Worm (Caenorhabditis elegans) whole organism, midembryonic: ENCODE data around the gene F20A1.6.

ENCODE experiments used
- T22C8.4 ChIP-seq: fragments of 200-800 bp; sonication (Bioruptor generic); IDR thresholded peaks from 2 replicates; pipeline ENCODE4 v1.3.6; 2022; ENCODE audit warnings: missing genetic modification characterization, missing compliant biosample characterization
- cog-1 ChIP-seq: sonication (generic microtip); optimal IDR thresholded peaks from 2 replicates; lab custom pipeline; 2016; ENCODE audit warnings: missing genetic modification characterization, missing compliant biosample characterization
- flt-1 ChIP-seq: fragments of 200-800 bp; sonication (Bioruptor generic); IDR thresholded peaks from 2 replicates; pipeline ENCODE4 v1.3.6; 2022; ENCODE audit warnings: missing genetic modification characterization, missing compliant biosample characterization
- klf-2 ChIP-seq: fragments of 200-800 bp; sonication (Bioruptor generic); conservative IDR thresholded peaks from 2 replicates; pipeline ENCODE4 v1.3.6; 2022; ENCODE audit warnings: missing genetic modification reagents, missing genetic modification characterization, missing compliant biosample characterization
- med-1 ChIP-seq: sonication (generic microtip); optimal IDR thresholded peaks from 2 replicates; lab custom pipeline; 2017; ENCODE audit warnings: missing genetic modification characterization, mild to moderate bottlenecking, missing compliant biosample characterization, antibody characterized with exemption, missing genetic modification reagents; ENCODE audit not compliant: insufficient read depth
- ref-1 ChIP-seq: fragments of 200-800 bp; sonication (Bioruptor generic); conservative IDR thresholded peaks from 2 replicates; pipeline ENCODE4 v1.3.6; 2022; ENCODE audit warnings: missing genetic modification reagents, missing genetic modification characterization, missing compliant biosample characterization
- tab-1 ChIP-seq: fragments of 200-800 bp; sonication (Bioruptor generic); IDR thresholded peaks from 2 replicates; pipeline ENCODE4 v1.3.6; 2022; ENCODE audit warnings: missing genetic modification characterization, missing compliant biosample characterization
- ztf-23 ChIP-seq: fragments of 200-800 bp; sonication (Bioruptor generic); IDR thresholded peaks from 2 replicates; pipeline ENCODE4 v1.3.6; 2022; ENCODE audit warnings: missing genetic modification reagents, missing genetic modification characterization, missing compliant biosample characterization
- ztf-29 ChIP-seq: fragments of 200-800 bp; sonication (Bioruptor generic); IDR thresholded peaks from 2 replicates; pipeline ENCODE4 v1.3.6; 2022; ENCODE audit warnings: missing genetic modification reagents, missing genetic modification characterization, missing compliant biosample characterization

The F20A1.6 gene

DNA sequence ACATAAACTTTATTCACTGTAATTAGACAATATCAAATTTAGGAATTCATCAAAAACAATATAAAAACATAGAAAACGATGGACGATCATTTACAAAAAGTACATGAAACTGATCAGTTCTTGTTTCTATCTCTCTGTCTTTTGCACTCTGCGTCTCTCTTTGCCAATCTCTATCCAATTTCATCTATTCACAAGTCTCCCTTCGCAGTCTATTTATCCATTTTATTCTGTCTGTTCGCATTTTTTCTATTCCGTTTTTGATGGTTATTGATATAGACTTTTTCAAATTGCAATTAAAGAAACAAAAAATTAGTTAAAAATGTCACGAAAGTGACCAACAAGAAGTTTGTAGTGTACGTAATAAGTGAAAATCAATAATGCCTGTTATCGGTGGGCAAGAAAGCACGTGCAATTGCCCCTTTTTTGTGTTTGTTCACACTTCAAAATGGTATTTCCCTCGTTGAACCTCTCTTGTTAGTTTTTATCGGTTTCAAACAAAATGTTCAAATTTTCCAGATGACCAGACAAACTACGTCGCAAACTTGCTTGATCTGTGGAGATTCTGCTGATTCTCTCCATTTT is 28.6 kb downstream of the F20A1.6 start, which contains the start of gene nhr-42:
nhr-42 (plus strand) TSS at position 517 of the 582 bp plus-strand sequence.
- no peak for TF ChIP-seq ref-1
- no peak for TF ChIP-seq ztf-23 (GFP tag; lab: Robert Waterston, UW)
- TF ChIP-seq cog-1: no peak
- TF ChIP-seq med-1 (GFP tag; lab: Kevin White, UChicago): no peak
- TF ChIP-seq flt-1: no peak
- no peak for TF ChIP-seq klf-2
- no peak for TF ChIP-seq tab-1 (GFP tag; lab: Robert Waterston, UW)
- no peak for TF ChIP-seq T22C8.4 (GFP tag; lab: Robert Waterston, UW)
- TF ChIP-seq ztf-29 (GFP tag; lab: Robert Waterston, UW): no peak

DNA sequence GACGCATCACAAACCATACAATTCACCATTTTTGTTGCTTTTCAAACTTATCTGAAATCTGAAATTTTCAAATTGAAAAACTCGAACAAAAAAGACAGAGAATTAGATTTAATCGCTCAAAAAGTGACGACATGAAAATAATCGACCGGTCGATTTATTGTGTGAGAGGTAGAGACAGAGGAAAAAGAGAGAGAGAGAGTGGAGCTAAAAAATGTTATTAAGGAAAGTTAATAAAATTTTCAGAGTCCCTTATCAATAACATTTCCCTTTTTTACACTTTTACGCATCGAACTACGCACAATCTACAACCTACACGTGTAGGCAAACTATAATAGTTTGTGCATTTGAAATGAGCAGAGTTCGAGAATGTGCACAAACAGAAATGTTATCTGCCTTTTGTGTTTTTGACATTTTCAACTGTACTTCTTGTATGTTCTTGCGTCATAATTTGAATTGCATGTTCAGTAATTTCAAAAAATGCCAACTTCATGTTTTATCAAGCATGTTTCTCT is 29.9 kb downstream of the F20A1.6 start, which contains the start of gene nhr-107:
nhr-107 (minus strand) TSS at position 51 of the 512 bp plus-strand sequence.
- no peak for TF ChIP-seq flt-1
- TF ChIP-seq klf-2: no peak
- no peak for TF ChIP-seq cog-1
- TF ChIP-seq ref-1: no peak
- no peak for TF ChIP-seq T22C8.4 (GFP tag; lab: Robert Waterston, UW)
- TF ChIP-seq ztf-23 (GFP tag; lab: Robert Waterston, UW): no peak

DNA sequence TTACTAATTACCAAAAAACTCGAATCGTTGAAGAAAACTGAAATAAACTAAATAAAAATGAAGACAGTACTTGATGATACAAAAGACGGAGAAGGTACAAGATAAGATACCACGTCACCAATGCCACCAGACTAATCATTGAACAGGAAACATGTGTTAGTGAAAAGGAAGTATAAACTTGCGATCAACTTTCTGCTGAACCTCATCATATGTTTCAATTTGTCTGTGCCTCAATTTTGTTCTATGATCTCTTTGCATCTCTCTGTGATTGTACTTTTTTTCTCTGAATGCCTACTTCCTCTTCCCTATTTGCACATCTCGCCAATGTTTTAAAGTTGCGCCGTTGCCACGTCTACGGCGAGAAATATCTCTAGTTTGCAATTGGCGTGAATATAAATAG is 33.0 kb downstream of the F20A1.6 start:
- no peak for TF ChIP-seq tab-1 (GFP tag; lab: Robert Waterston, UW)
- TF ChIP-seq ref-1: no peak
- TF ChIP-seq T22C8.4 (GFP tag; lab: Robert Waterston, UW): no peak
- TF ChIP-seq flt-1: no peak
- TF ChIP-seq ztf-29 (GFP tag; lab: Robert Waterston, UW): no peak

DNA sequence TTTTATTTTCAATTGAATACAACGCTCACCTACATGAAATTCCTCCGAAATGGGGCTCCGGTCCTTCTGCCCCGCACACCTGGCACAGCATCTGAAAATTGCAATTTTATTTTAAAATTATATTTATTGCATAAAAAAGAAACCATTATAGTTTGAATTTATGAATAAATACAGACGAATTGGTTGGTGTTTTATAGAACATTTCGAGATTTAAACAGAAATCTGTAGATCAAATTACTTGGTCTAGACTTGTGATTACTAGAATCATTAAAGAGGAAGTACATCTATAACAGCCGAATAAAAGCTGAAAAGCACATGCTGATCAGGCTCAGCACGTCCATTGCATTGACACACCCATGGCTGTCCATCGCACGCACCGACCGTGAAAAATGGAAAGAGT is 35.2 kb downstream of the F20A1.6 start, which contains the start of gene nhr-162:
nhr-162 (minus strand) TSS at position 101 of the 400 bp plus-strand sequence.
- TF ChIP-seq ref-1 (no peak), tab-1 (GFP tag; lab: Robert Waterston, UW) (no peak), klf-2 (no peak), flt-1 (no peak), ztf-23 (GFP tag; lab: Robert Waterston, UW) (no peak), ztf-29 (GFP tag; lab: Robert Waterston, UW) (no peak), T22C8.4 (GFP tag; lab: Robert Waterston, UW) (no peak), med-1 (GFP tag; lab: Kevin White, UChicago) (no peak), cog-1 (no peak)

DNA sequence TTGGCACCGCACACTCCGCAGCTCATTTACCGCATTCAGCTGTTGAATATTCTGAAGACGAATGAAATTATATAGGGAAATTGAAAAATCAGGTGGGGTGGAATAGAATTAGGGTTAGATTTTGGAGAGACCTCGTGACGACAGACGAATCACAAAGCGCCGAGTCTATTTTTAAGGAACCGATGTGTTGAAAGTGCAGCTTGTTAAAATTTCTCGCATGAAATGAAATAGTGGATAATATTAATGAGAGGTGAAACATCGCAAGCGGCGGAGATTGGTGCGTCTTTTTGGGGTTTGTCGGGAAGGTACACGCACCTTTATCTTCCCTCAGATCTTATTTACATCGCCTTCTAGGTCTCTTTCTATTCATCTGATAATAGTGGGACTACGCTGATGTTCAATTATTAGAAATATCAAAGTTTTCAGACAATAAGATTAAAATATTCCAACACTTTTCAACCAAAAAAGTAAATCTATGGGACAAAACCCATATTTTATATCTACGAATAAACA is 37.3 kb downstream of the F20A1.6 start, which contains the start of gene nhr-140:
nhr-140 (minus strand) TSS at position 51 of the 513 bp plus-strand sequence.
- TF ChIP-seq ztf-29 (GFP tag; lab: Robert Waterston, UW): no peak
- TF ChIP-seq cog-1: no peak
- no peak for TF ChIP-seq tab-1 (GFP tag; lab: Robert Waterston, UW)
- TF ChIP-seq ztf-23 (GFP tag; lab: Robert Waterston, UW): no peak
- TF ChIP-seq T22C8.4 (GFP tag; lab: Robert Waterston, UW): no peak
- no peak for TF ChIP-seq klf-2
- TF ChIP-seq ref-1: no peak
- no peak for TF ChIP-seq flt-1
- TF ChIP-seq med-1 (GFP tag; lab: Kevin White, UChicago): no peak

DNA sequence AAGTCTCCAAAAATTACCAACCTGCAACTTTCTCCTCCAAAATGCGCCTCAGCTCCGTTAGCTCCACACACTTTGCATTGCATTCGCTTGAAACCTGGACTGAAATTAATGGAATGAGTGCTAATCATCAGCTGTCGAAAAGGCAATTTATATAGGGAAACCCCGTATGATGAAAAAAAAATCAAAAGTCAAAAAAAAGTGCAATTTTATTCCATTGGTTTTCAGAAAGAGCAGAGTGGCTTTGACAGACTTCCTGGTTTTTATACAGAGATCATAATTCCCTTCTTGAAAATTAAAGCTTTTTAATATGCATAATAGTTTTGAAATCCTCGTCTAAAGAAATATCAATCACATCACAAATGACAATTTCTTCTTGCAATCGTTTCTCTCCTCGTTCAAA is 39.3 kb downstream of the F20A1.6 start, which contains the start of gene nhr-139:
nhr-139 (minus strand) TSS at position 101 of the 400 bp plus-strand sequence.
- TF ChIP-seq klf-2: no peak
- no peak for TF ChIP-seq med-1 (GFP tag; lab: Kevin White, UChicago)
- TF ChIP-seq T22C8.4 (GFP tag; lab: Robert Waterston, UW): no peak
- no peak for TF ChIP-seq tab-1 (GFP tag; lab: Robert Waterston, UW)
- no peak for TF ChIP-seq cog-1
- TF ChIP-seq flt-1: no peak
- no peak for TF ChIP-seq ztf-29 (GFP tag; lab: Robert Waterston, UW)
- no peak for TF ChIP-seq ztf-23 (GFP tag; lab: Robert Waterston, UW)

DNA sequence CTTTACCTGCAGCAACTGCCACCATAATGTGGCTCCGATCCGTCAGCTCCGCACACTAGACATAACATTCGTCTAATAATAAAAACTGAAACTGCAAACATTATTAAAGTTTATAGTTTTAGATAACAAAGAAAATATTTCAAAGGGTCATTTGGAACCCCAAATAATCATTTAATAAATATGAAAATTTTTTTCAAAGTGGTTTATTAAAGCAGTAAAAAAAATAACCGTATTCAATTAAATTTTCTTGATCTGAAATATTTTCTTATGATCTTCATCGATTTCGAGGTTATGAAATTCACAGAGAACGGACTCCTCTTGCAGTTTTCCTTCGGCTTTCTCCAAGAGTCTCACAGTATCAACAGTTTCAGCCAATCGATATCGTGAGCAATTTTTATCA is 41.0 kb downstream of the F20A1.6 start, which contains the start of gene nhr-163:
nhr-163 (minus strand) TSS at position 101 of the 400 bp plus-strand sequence.
- no peak for TF ChIP-seq flt-1
- no peak for TF ChIP-seq ztf-23 (GFP tag; lab: Robert Waterston, UW)
- TF ChIP-seq T22C8.4 (GFP tag; lab: Robert Waterston, UW): no peak
- TF ChIP-seq cog-1: no peak

DNA sequence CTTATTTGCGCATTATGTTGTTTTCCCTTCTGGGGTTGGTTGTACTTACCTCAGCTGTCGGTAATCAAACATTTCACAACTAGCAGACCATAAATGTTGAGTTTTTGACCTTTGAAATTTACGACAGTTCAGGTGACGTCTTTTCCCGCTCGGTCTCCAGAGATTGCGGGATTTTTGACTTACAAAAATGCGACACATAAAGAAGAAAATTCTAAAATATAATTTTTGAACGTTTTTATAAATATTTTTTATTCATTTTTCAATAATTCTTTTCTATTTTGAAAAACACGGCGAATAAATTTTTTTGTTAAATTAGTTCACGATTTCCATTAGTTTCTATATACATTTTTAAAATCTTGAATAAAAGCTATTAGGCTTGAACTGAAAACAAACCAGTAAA is 44.1 kb downstream of the F20A1.6 start, which contains the start of gene nhr-161:
nhr-161 (minus strand) TSS at position 101 of the 400 bp plus-strand sequence.
- TF ChIP-seq ref-1: no peak
- TF ChIP-seq ztf-23 (GFP tag; lab: Robert Waterston, UW): no peak
- TF ChIP-seq med-1 (GFP tag; lab: Kevin White, UChicago): no peak

DNA sequence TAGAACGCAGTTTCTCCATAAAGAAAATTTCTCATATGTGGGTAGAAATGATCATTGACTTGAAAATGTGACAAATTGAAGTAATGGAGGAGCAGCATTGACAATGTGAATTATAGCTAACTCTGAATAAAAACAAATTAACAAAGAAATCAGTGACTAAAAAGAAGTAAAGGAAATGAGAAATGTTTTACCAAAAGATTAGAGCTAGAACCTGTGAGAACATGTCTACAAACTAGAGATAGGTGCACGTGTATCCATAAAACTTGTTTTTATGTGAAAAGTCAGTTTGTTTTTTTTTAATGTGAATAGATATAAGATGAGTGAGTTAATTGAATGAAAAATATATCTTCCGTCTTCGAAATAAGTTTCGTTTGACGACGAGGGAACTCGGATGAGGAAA is 47.9 kb downstream of the F20A1.6 start, which contains the start of gene sre-12:
sre-12 (minus strand) TSS at position 101 of the 400 bp plus-strand sequence.
- no peak for TF ChIP-seq ref-1
- TF ChIP-seq med-1 (GFP tag; lab: Kevin White, UChicago): no peak
- no peak for TF ChIP-seq klf-2
- no peak for TF ChIP-seq cog-1
- no peak for TF ChIP-seq T22C8.4 (GFP tag; lab: Robert Waterston, UW)

DNA sequence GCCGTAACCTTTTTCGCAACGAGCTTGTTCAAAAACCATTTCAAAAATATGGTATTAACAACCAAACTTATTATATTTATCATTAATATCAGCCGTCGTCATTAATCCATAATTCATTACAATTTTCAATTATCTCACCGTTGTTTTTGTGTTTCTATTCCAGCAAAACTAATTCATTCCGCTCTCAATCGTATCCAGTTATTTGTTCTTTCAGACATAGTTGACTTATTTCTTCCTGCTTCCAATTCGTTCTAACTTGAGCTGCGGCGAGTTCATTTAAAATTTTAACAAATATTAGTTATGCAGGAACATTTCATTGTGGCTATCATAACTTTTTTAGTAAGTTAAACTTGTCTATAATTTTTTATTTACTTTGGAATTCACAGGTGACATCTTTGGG is 50.9 kb downstream of the F20A1.6 start, which contains the start of gene srx-16:
srx-16 (plus strand) TSS at position 301 of the 400 bp plus-strand sequence.
- no peak for TF ChIP-seq ref-1
- TF ChIP-seq ztf-29 (GFP tag; lab: Robert Waterston, UW): no peak
- no peak for TF ChIP-seq tab-1 (GFP tag; lab: Robert Waterston, UW)
- TF ChIP-seq ztf-23 (GFP tag; lab: Robert Waterston, UW): no peak
- TF ChIP-seq klf-2: no peak
- TF ChIP-seq flt-1: no peak
- TF ChIP-seq cog-1: no peak
- no peak for TF ChIP-seq T22C8.4 (GFP tag; lab: Robert Waterston, UW)
- TF ChIP-seq med-1 (GFP tag; lab: Kevin White, UChicago): no peak
